Fruit fly (Drosophila melanogaster): ENCODE data around the gene CG6959.

CG6959 gene

dm6 chr3R:11868562-11868961, 698 bp downstream of the CG6959 start:
- TF ChIP-seq usp (GFP tag; optimal IDR thresholded peaks at IDR 0.05) (no peak), pan (optimal IDR thresholded peaks at IDR 0.05) (peak; percentile 19)

- TF ChIP-seq psq (optimal IDR thresholded peaks at IDR 0.05) (no peak), EcR (GFP tag; optimal IDR thresholded peaks at IDR 0.05) (no peak), CG8478 (optimal IDR thresholded peaks at IDR 0.05) (no peak), pan (optimal IDR thresholded peaks at IDR 0.05) (no peak), usp (GFP tag; optimal IDR thresholded peaks at IDR 0.05) (no peak), Dll (optimal IDR thresholded peaks at IDR 0.05) (no peak)
These were observed 4.1 kb downstream of the CG6959 start for dm6 chr3R:11865132-11865531.

dm6 chr3R:11859534-11860254, 9.6 kb downstream of the CG6959 start:
- no peak for TF ChIP-seq psq (optimal IDR thresholded peaks at IDR 0.05)
- TF ChIP-seq pan (optimal IDR thresholded peaks at IDR 0.05) = peak; percentile 90

dm6 chr3R:11859103-11859502, 10.2 kb downstream of the CG6959 start:
- TF ChIP-seq usp (GFP tag; optimal IDR thresholded peaks at IDR 0.05) (no peak), pan (optimal IDR thresholded peaks at IDR 0.05) (no peak), EcR (GFP tag; optimal IDR thresholded peaks at IDR 0.05) (no peak), CG8478 (optimal IDR thresholded peaks at IDR 0.05) (no peak), psq (optimal IDR thresholded peaks at IDR 0.05) (no peak), Dll (optimal IDR thresholded peaks at IDR 0.05) (no peak)

- no peak for TF ChIP-seq EcR (GFP tag; optimal IDR thresholded peaks at IDR 0.05)
- TF ChIP-seq CG8478 (optimal IDR thresholded peaks at IDR 0.05) = no peak
- no peak for TF ChIP-seq usp (GFP tag; optimal IDR thresholded peaks at IDR 0.05)
- no peak for TF ChIP-seq psq (optimal IDR thresholded peaks at IDR 0.05)
- TF ChIP-seq Dll (optimal IDR thresholded peaks at IDR 0.05) = no peak
- TF ChIP-seq pan (optimal IDR thresholded peaks at IDR 0.05) = no peak
These were observed 13.0 kb downstream of the CG6959 start for dm6 chr3R:11856295-11856694.

dm6 chr3R:11855156-11855555, 14.1 kb downstream of the CG6959 start:
- TF ChIP-seq psq (optimal IDR thresholded peaks at IDR 0.05) (no peak), Dll (optimal IDR thresholded peaks at IDR 0.05) (no peak), EcR (GFP tag; optimal IDR thresholded peaks at IDR 0.05) (no peak), usp (GFP tag; optimal IDR thresholded peaks at IDR 0.05) (no peak)

- TF ChIP-seq pan (optimal IDR thresholded peaks at IDR 0.05) (no peak), Dll (optimal IDR thresholded peaks at IDR 0.05) (no peak)
These were observed 17.3 kb downstream of the CG6959 start for dm6 chr3R:11851939-11852338.

dm6 chr3R:11850917-11851897, 18.1 kb downstream of the CG6959 start:
- no peak for TF ChIP-seq Dll (optimal IDR thresholded peaks at IDR 0.05)
- TF ChIP-seq pan (optimal IDR thresholded peaks at IDR 0.05) = no peak
- TF ChIP-seq psq (optimal IDR thresholded peaks at IDR 0.05) = no peak
- no peak for TF ChIP-seq usp (GFP tag; optimal IDR thresholded peaks at IDR 0.05)
- peak in 1 of 2 experiments; percentile 86 for TF ChIP-seq EcR (GFP tag; optimal IDR thresholded peaks at IDR 0.05)
- no peak for TF ChIP-seq CG8478 (optimal IDR thresholded peaks at IDR 0.05)

- TF ChIP-seq pan (optimal IDR thresholded peaks at IDR 0.05) (no peak), psq (optimal IDR thresholded peaks at IDR 0.05) (no peak), Dll (optimal IDR thresholded peaks at IDR 0.05) (no peak)
These were observed 19.6 kb downstream of the CG6959 start for dm6 chr3R:11849378-11850249.

dm6 chr3R:11847379-11847778, 21.9 kb downstream of the CG6959 start:
- TF ChIP-seq CG8478 (optimal IDR thresholded peaks at IDR 0.05) (no peak), EcR (GFP tag; optimal IDR thresholded peaks at IDR 0.05) (no peak), pan (optimal IDR thresholded peaks at IDR 0.05) (no peak), usp (GFP tag; optimal IDR thresholded peaks at IDR 0.05) (no peak), Dll (optimal IDR thresholded peaks at IDR 0.05) (no peak), psq (optimal IDR thresholded peaks at IDR 0.05) (no peak)

dm6 chr3R:11833406-11833805, 35.9 kb downstream of the CG6959 start:
- TF ChIP-seq usp (GFP tag; optimal IDR thresholded peaks at IDR 0.05) = no peak

All from whole organism.